Worm (Caenorhabditis elegans): ENCODE measurements around the gene nhr-105.

- no peak for TF ChIP-seq pha-4 (tag; optimal IDR thresholded peaks at IDR 0.05)
- TF ChIP-seq ama-1 (optimal IDR thresholded peaks at IDR 0.05): no peak
- no peak for TF ChIP-seq tbx-2 (tag; optimal IDR thresholded peaks at IDR 0.05)
- no peak for TF ChIP-seq Y22D7AL.16 (tag; optimal IDR thresholded peaks at IDR 0.05)
- TF ChIP-seq nhr-11 (tag; optimal IDR thresholded peaks at IDR 0.05): no peak
- no peak for TF ChIP-seq C38D4.7 (GFP tag; optimal IDR thresholded peaks at IDR 0.05)
- TF ChIP-seq unc-86 (tag; optimal IDR thresholded peaks at IDR 0.05): no peak
- no peak for TF ChIP-seq lin-11 (tag; optimal IDR thresholded peaks at IDR 0.05)
- no peak for TF ChIP-seq F13H6.1 (tag; optimal IDR thresholded peaks at IDR 0.05)
- TF ChIP-seq unc-55 (GFP tag; optimal IDR thresholded peaks at IDR 0.05): no peak
These were observed 1.2 kb upstream of the nhr-105 start for ce11 chrIV:7048637-7049245.
